Worm (Caenorhabditis elegans) whole organism, mixed stage, embryonic: Measurements from ENCODE around the gene twk-36.

Experiments used
- ceh-39 ChIP-seq: fragments of 150-350 bp; optimal IDR thresholded peaks from 2 replicates; lab custom pipeline; 2014; ENCODE audit warnings: missing biosample characterization, missing genetic modification characterization
- ces-1 ChIP-seq: fragments of 150-350 bp; optimal IDR thresholded peaks from 2 replicates; lab custom pipeline; 2014; ENCODE audit warnings: missing biosample characterization, missing genetic modification reagents, missing genetic modification characterization
- drap-1 ChIP-seq: fragments of 200-800 bp; sonication (Bioruptor generic); optimal IDR thresholded peaks from 3 replicates; lab custom pipeline; 2018; ENCODE audit warnings: mild to moderate bottlenecking, missing genetic modification characterization, missing compliant biosample characterization
- lin-32 ChIP-seq: fragments of 200-800 bp; sonication (Bioruptor generic); optimal IDR thresholded peaks from 2 replicates; lab custom pipeline; 2018; ENCODE audit warnings: mild to moderate bottlenecking, missing genetic modification characterization, missing compliant biosample characterization
- sem-2 ChIP-seq: fragments of 200-800 bp; sonication (Bioruptor generic); optimal IDR thresholded peaks from 2 replicates; lab custom pipeline; 2018; ENCODE audit warnings: mild to moderate bottlenecking, missing genetic modification characterization, missing compliant biosample characterization
- ztf-11 ChIP-seq: fragments of 150-350 bp; optimal IDR thresholded peaks from 2 replicates; lab custom pipeline; 2014; ENCODE audit warnings: missing biosample characterization, missing genetic modification characterization

DNA sequence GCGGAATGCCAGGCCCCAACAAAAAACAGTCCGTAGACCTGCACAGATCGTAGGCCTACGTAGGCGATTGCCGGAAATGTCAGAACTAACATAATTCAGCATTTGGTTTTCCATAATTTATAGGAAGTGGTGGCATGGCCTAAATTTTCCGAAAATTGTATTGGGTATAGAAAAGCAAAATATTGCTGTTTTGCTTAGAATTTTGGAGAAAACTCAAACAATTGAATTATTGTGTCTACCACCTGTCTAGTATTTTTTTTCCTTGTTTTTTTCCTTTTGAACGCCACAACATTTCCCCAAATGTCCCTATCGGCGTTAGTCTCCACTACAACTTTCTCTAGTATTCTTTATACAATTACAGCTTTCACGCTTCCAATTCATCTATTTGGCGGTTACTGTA is 20.4 kb upstream of the twk-36 start, which contains the start of gene srh-284:
- TF ChIP-seq ces-1 (GFP tag; lab: Kevin White, UChicago) (no peak), drap-1 (GFP tag; lab: Kevin White, UChicago) (no peak), ceh-39 (tag; lab: Kevin White, UChicago) (no peak), ztf-11 (tag; lab: Kevin White, UChicago) (no peak), sem-2 (GFP tag; lab: Kevin White, UChicago) (no peak), lin-32 (GFP tag; lab: Kevin White, UChicago) (no peak)
